Fruit fly (Drosophila melanogaster) whole organism, wandering third instar larva: ENCODE data around the gene Cp110.
A peak's percentile ranks its signal among the peaks of the same experiment; 100 is the strongest.

ENCODE experiments used
- Abd-B ChIP-seq: fragments of >200 bp; optimal IDR thresholded peaks from 2 replicates; lab custom pipeline; 2017; ENCODE audit warnings: missing biosample characterization, missing genetic modification characterization
- CG32264 ChIP-seq: fragments of 200-800 bp; sonication (Bioruptor generic); optimal IDR thresholded peaks from 2 replicates; lab custom pipeline; 2016; ENCODE audit warnings: missing biosample characterization, missing genetic modification characterization
- CrebA ChIP-seq: fragments of 200-800 bp; sonication (Bioruptor generic); optimal IDR thresholded peaks from 2 replicates; lab custom pipeline; 2016; ENCODE audit warnings: missing biosample characterization, mild to moderate bottlenecking, missing genetic modification characterization, borderline replicate concordance
- Dfd ChIP-seq: fragments of >200 bp; optimal IDR thresholded peaks from 2 replicates; lab custom pipeline; 2017; ENCODE audit warnings: missing biosample characterization, missing genetic modification characterization
- Dif ChIP-seq: fragments of 200-275, 200-300 bp; sonication (Bioruptor generic); optimal IDR thresholded peaks from 2 replicates; lab custom pipeline; 2018; ENCODE audit warnings: missing biosample characterization, missing genetic modification characterization; ENCODE audit not compliant: partially characterized antibody
- GATAd ChIP-seq: sonication (Bioruptor generic); optimal IDR thresholded peaks from 2 replicates; lab custom pipeline; 2016; ENCODE audit warnings: missing biosample characterization, missing genetic modification characterization
- Hnf4 ChIP-seq: fragments of 200-800 bp; sonication (Bioruptor generic); optimal IDR thresholded peaks from 2 replicates; lab custom pipeline; 2016; ENCODE audit warnings: missing biosample characterization, mild to moderate bottlenecking, missing genetic modification characterization
- Mio ChIP-seq: sonication (Bioruptor generic); optimal IDR thresholded peaks from 2 replicates; lab custom pipeline; 2016; ENCODE audit warnings: missing biosample characterization, missing genetic modification characterization
- Myc ChIP-seq: fragments of >200 bp; optimal IDR thresholded peaks from 2 replicates; lab custom pipeline; 2017
- N ChIP-seq: fragments of >200 bp; optimal IDR thresholded peaks from 2 replicates; lab custom pipeline; 2018; ENCODE audit warnings: missing biosample characterization, missing external identifiers, missing genetic modification characterization
- OdsH ChIP-seq: fragments of 200-800 bp; sonication (Bioruptor generic); optimal IDR thresholded peaks from 2 replicates; lab custom pipeline; 2016; ENCODE audit warnings: missing biosample characterization, mild to moderate bottlenecking, missing genetic modification characterization
- Rel ChIP-seq, 2 experiments: fragments of 200-800 bp; sonication (Bioruptor generic) in 1 of 2; optimal IDR thresholded peaks; 2 replicates in 1 of 2; 3 replicates in 1 of 2; lab custom pipeline; 2016 to 2019; ENCODE audit warnings: mild to moderate bottlenecking in 2 of 2, missing biosample characterization in 2 of 2, missing genetic modification characterization in 2 of 2, moderate library complexity in 1 of 2
- Vsx2 ChIP-seq: fragments of 200-300, 225-300 bp; sonication (Bioruptor generic); optimal IDR thresholded peaks from 2 replicates; lab custom pipeline; 2018; ENCODE audit warnings: missing biosample characterization, missing genetic modification characterization; ENCODE audit not compliant: partially characterized antibody
- br ChIP-seq: fragments of 200-800 bp; sonication (Bioruptor generic); optimal IDR thresholded peaks from 2 replicates; lab custom pipeline; 2016; ENCODE audit warnings: missing biosample characterization, missing genetic modification characterization
- brk ChIP-seq: fragments of 200-800 bp; sonication (Bioruptor generic); optimal IDR thresholded peaks from 2 replicates; lab custom pipeline; 2016; ENCODE audit warnings: missing biosample characterization, mild to moderate bottlenecking, missing genetic modification characterization
- dl ChIP-seq, 2 experiments: fragments of 175-275, 200-275 bp in 1 of 2; fragments of 200-275 bp in 1 of 2; sonication (Bioruptor generic); optimal IDR thresholded peaks; lab custom pipeline; 2018; ENCODE audit warnings: mild to moderate bottlenecking in 2 of 2, missing biosample characterization in 2 of 2, missing genetic modification characterization in 2 of 2, moderate library complexity in 2 of 2; ENCODE audit not compliant: partially characterized antibody in 2 of 2, insufficient read depth in 1 of 2
- dmrt93B ChIP-seq: fragments of 200-800 bp; sonication (Bioruptor generic); optimal IDR thresholded peaks from 2 replicates; lab custom pipeline; 2018; ENCODE audit warnings: missing biosample characterization, mild to moderate bottlenecking, missing genetic modification characterization
- ey ChIP-seq: fragments of 200-800 bp; sonication (Bioruptor generic); optimal IDR thresholded peaks from 2 replicates; lab custom pipeline; 2016; ENCODE audit warnings: missing biosample characterization, missing genetic modification characterization
- foxo ChIP-seq, 2 experiments: fragments of 200-800 bp; sonication (Bioruptor generic); optimal IDR thresholded peaks; 2 replicates in 1 of 2; 3 replicates in 1 of 2; lab custom pipeline; 2016 to 2017; ENCODE audit warnings: missing biosample characterization in 2 of 2, missing genetic modification characterization in 2 of 2
- jim ChIP-seq: fragments of 175-275, 200-325 bp; sonication (Bioruptor generic); optimal IDR thresholded peaks from 2 replicates; lab custom pipeline; 2016; ENCODE audit warnings: missing biosample characterization, mild to moderate bottlenecking, missing genetic modification characterization
- pan ChIP-seq: fragments of >200 bp; optimal IDR thresholded peaks from 2 replicates; lab custom pipeline; 2017
- rgr ChIP-seq: fragments of 200-800 bp; sonication (Bioruptor generic); optimal IDR thresholded peaks from 3 replicates; lab custom pipeline; 2016; ENCODE audit warnings: missing biosample characterization, mild to moderate bottlenecking, missing genetic modification characterization
- sage ChIP-seq: fragments of 200-800 bp; sonication (Bioruptor generic); optimal IDR thresholded peaks from 2 replicates; lab custom pipeline; 2016; ENCODE audit warnings: missing biosample characterization, mild to moderate bottlenecking, missing genetic modification characterization
- sv ChIP-seq: fragments of 200-800 bp; sonication (Bioruptor generic); optimal IDR thresholded peaks from 3 replicates; lab custom pipeline; 2016; ENCODE audit warnings: missing biosample characterization, missing genetic modification characterization
- tai ChIP-seq: sonication (Bioruptor generic); optimal IDR thresholded peaks from 2 replicates; lab custom pipeline; 2016; ENCODE audit warnings: missing biosample characterization, missing genetic modification characterization
- usp ChIP-seq: fragments of >200 bp; optimal IDR thresholded peaks from 2 replicates; lab custom pipeline; 2017; ENCODE audit warnings: missing biosample characterization, missing genetic modification characterization
- woc ChIP-seq: sonication (Bioruptor generic); optimal IDR thresholded peaks from 2 replicates; lab custom pipeline; 2016; ENCODE audit warnings: missing biosample characterization, mild to moderate bottlenecking, missing genetic modification characterization

Gene Cp110

DNA sequence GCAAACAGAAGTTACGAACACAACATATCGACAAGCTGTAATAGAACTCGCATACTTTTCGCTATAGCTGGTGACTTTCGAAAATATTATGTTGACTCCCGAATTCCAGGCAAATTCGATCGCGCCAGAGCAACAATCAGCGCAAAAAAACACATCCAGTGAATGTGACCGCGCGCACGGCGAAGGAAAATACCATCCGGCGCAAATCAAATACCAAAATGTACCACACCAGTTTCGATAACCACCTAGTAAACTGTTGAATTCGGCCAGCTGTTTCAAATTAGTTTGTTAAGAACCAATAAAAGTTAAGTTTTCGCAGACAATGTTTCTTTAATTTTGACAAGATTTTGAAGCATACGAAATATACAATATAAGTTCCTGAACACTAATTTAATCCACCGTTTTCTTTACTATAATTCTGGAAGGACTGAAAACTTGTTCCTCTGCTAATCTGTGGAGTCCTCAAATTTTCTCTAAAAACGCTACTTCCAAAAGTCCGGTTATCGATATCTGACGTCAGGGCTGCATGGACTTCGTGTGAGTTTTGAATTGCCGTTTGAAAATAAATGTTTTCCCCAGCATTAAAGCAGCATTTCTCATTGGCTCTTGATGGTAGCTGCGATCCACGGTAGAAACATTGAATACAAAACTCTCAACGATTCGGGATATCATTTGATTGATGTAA lies at the start of gene Cp110, which contains the start of gene CG12576:
Gene Cp110, plus strand, starts transcription at position 223 of the 685 bp plus-strand sequence.
Gene CG12576, minus strand, starts transcription at position 498 of the 685 bp plus-strand sequence.
- TF ChIP-seq br (GFP tag; lab: Kevin White, UChicago) = no peak
- TF ChIP-seq Rel (GFP tag; optimal IDR thresholded peaks at IDR 0.05; lab: Kevin White, UChicago) = no peak
- peak; percentile 50 for TF ChIP-seq Rel (tag; optimal IDR thresholded peaks at IDR 0.05; lab: Kevin White, UChicago)
- peak; percentile 10 for TF ChIP-seq rgr

DNA sequence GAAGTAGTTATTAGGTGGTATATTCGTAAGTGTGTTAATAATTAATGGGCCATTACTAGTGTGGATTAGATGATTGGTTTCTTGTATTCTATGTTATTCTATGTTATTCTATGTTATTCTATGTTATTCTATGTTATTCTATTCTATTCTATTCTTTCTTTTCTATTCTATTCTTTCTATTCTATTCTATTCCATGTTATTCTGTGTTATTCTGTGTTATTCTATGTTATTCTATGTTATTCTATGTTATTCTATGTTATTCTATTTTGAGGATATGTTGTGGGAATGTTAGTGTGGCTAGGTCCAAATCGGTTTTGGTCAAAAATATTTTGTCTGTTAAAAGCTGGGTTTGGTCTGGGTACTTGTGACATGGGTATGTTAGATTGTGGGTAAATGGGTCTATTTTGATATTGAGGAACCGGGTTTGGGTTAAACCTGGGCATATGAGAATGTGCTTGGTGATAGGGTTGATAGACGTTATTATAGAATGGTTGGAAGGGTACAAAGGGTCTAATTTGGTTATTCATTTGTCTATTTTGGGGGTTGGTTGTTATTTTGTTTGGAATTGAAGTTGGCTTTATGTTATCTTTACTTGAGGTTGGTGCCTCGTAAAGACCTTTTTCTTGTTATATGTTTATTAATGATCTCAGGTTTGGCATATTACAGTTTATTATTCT lies 48.8 kb upstream of the Cp110 start:
- TF ChIP-seq Myc (lab: Kevin White, UChicago) = peak; percentile 21
- TF ChIP-seq Mio (GFP tag; lab: Kevin White, UChicago) = peak; percentile 91
- TF ChIP-seq N (GFP tag; lab: Kevin White, UChicago) = peak; percentile 23
- peak; percentile 100 for TF ChIP-seq Dfd (GFP tag; lab: Kevin White, UChicago)
- peak; percentile 92 for TF ChIP-seq CrebA (GFP tag; lab: Kevin White, UChicago)
- peak; percentile 100 for TF ChIP-seq pan (lab: Kevin White, UChicago)
- TF ChIP-seq GATAd (GFP tag; lab: Kevin White, UChicago) = peak; percentile 25

dm6 chrX:22443046-22443445 lies 38.8 kb upstream of the Cp110 start:
- TF ChIP-seq Vsx2 (GFP tag; lab: Kevin White, UChicago) (peak; percentile 72), N (GFP tag; lab: Kevin White, UChicago) (peak; percentile 40), Abd-B (GFP tag; lab: Kevin White, UChicago) (no peak), Myc (lab: Kevin White, UChicago) (peak; percentile 79), Rel (GFP tag; optimal IDR thresholded peaks at IDR 0.05; lab: Kevin White, UChicago) (no peak), Rel (tag; optimal IDR thresholded peaks at IDR 0.05; lab: Kevin White, UChicago) (no peak)

DNA sequence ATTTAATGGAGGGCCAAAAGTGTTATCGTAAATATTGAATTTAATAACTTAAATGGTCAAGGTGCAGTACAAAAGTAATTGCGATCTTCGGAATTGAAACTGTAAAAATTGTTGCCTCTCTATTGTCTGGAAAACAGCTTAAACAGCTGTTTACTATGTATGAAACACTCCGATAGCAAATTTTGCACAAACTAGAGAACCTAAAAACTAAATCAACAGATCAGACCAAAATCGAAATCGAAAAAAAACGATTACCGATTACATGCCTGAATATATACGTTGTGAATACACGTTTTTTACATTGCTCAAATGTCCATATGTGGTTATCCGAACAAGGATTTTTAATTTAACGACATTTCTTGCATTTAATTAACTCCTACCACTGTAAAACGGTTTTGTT lies 38.4 kb upstream of the Cp110 start:
- TF ChIP-seq woc (GFP tag; lab: Kevin White, UChicago) = no peak
- TF ChIP-seq foxo (GFP tag; optimal IDR thresholded peaks at IDR 0.05; lab: Kevin White, UChicago) = peak in 1 of 2 experiments; percentile 2
- TF ChIP-seq sv (GFP tag; lab: Kevin White, UChicago) = no peak
- no peak for TF ChIP-seq GATAd (GFP tag; lab: Kevin White, UChicago)
- no peak for TF ChIP-seq OdsH (GFP tag; lab: Kevin White, UChicago)
- no peak for TF ChIP-seq jim (GFP tag; lab: Kevin White, UChicago)
- TF ChIP-seq brk = no peak

dm6 chrX:22443954-22444910 lies 37.6 kb upstream of the Cp110 start, which contains the start of gene CG14621:
Gene CG14621 (plus strand): TSS chrX:22444227.
- TF ChIP-seq GATAd (GFP tag; lab: Kevin White, UChicago) = no peak
- TF ChIP-seq Dif (GFP tag; lab: Kevin White, UChicago) = peak; percentile 84
- TF ChIP-seq dl (GFP tag; optimal IDR thresholded peaks at IDR 0.05; lab: Kevin White, UChicago; ENCODE audit: insufficient read depth in 1 of 2, partially characterized antibody in 2 of 2) = peak; percentile 3 to 49
- no peak for TF ChIP-seq sv (GFP tag; lab: Kevin White, UChicago)
- peak; percentile 22 for TF ChIP-seq sage
- peak; percentile 1 for TF ChIP-seq OdsH (GFP tag; lab: Kevin White, UChicago)
- TF ChIP-seq CG32264 (GFP tag; lab: Kevin White, UChicago) = no peak
- no peak for TF ChIP-seq usp (GFP tag; lab: Kevin White, UChicago)
- peak; percentile 97 for TF ChIP-seq Vsx2 (GFP tag; lab: Kevin White, UChicago)
- TF ChIP-seq br (GFP tag; lab: Kevin White, UChicago) = no peak
- no peak for TF ChIP-seq dmrt93B (GFP tag; lab: Kevin White, UChicago)
- no peak for TF ChIP-seq jim (GFP tag; lab: Kevin White, UChicago)
- peak; percentile 25 for TF ChIP-seq tai
- no peak for TF ChIP-seq ey (GFP tag; lab: Kevin White, UChicago)
- no peak for TF ChIP-seq Hnf4 (GFP tag; lab: Kevin White, UChicago)
- no peak for TF ChIP-seq Dfd (GFP tag; lab: Kevin White, UChicago)
